Worm (Caenorhabditis elegans): ENCODE results near the gene ZK262.20.

Gene ZK262.20

ce11 chrV:18389046-18389445, 45.8 kb downstream of the ZK262.20 start, which contains the start of the genes Y51A2B.4 and Y51A2B.5:
Gene Y51A2B.4, minus strand, starts transcription at chrV:18389146.
Gene Y51A2B.5, plus strand, starts transcription at chrV:18389277.
- TF ChIP-seq skn-1 (tag; optimal IDR thresholded peaks at IDR 0.05): no peak
- TF ChIP-seq ceh-28 (tag; optimal IDR thresholded peaks at IDR 0.05): no peak
- TF ChIP-seq mdl-1 (tag; optimal IDR thresholded peaks at IDR 0.05): no peak
- no peak for TF ChIP-seq lin-39 (tag; optimal IDR thresholded peaks at IDR 0.05)
- no peak for TF ChIP-seq ama-1 (optimal IDR thresholded peaks at IDR 0.05)
- no peak for TF ChIP-seq nhr-12 (tag; optimal IDR thresholded peaks at IDR 0.05)
- no peak for TF ChIP-seq elt-3 (tag; optimal IDR thresholded peaks at IDR 0.05)
- TF ChIP-seq ztf-11 (tag; optimal IDR thresholded peaks at IDR 0.05): no peak
- no peak for TF ChIP-seq pha-4 (tag; optimal IDR thresholded peaks at IDR 0.05)
- TF ChIP-seq nhr-11 (tag; optimal IDR thresholded peaks at IDR 0.05): no peak
- TF ChIP-seq hmg-11 (tag; optimal IDR thresholded peaks at IDR 0.05): no peak
- TF ChIP-seq daf-12 (tag; optimal IDR thresholded peaks at IDR 0.05): no peak
